Fruit fly (Drosophila melanogaster) whole organism, embryonic: ENCODE results near the gene Drgx.

Experiments
- Ada2b ChIP-seq: fragments of 200-800 bp; sonication (Bioruptor generic); IDR thresholded peaks from 2 replicates; pipeline ENCODE4 v1.3.6; 2022; ENCODE audit warnings: missing biosample characterization, missing genetic modification characterization
- C15 ChIP-seq: fragments of 200-800 bp; sonication (Bioruptor generic); IDR thresholded peaks from 3 replicates; pipeline ENCODE4 v1.3.6; 2022; ENCODE audit warnings: missing biosample characterization, missing genetic modification characterization
- CG10209 ChIP-seq: fragments of 200-800 bp; sonication (Bioruptor generic); optimal IDR thresholded peaks from 3 replicates; lab custom pipeline; 2017; ENCODE audit warnings: missing biosample characterization, mild to moderate bottlenecking, missing genetic modification characterization, missing genetic modification reagents
- CG10267 ChIP-seq: fragments of 200-800 bp; sonication (Bioruptor generic); optimal IDR thresholded peaks from 2 replicates; lab custom pipeline; 2018; ENCODE audit warnings: missing biosample characterization, mild to moderate bottlenecking, missing genetic modification characterization, moderate library complexity
- CG10565 ChIP-seq: fragments of 200-800 bp; sonication (Bioruptor generic); optimal IDR thresholded peaks from 3 replicates; lab custom pipeline; 2016; ENCODE audit warnings: missing biosample characterization, mild to moderate bottlenecking, missing genetic modification characterization
- CG11695 ChIP-seq: fragments of 200-800 bp; sonication (Bioruptor generic); IDR thresholded peaks from 3 replicates; pipeline ENCODE4 v1.3.6; 2022; ENCODE audit warnings: missing biosample characterization, missing genetic modification characterization
- CG11696 ChIP-seq: fragments of 200-800 bp; sonication (Bioruptor generic); IDR thresholded peaks from 2 replicates; pipeline ENCODE4 v1.3.6; 2022; ENCODE audit warnings: missing biosample characterization, missing genetic modification characterization
- CG12236 ChIP-seq: fragments of 200-800 bp; sonication (Bioruptor generic); optimal IDR thresholded peaks from 2 replicates; lab custom pipeline; 2016; ENCODE audit warnings: missing biosample characterization, missing genetic modification characterization
- CG13287 ChIP-seq: fragments of 200-800 bp; sonication (Bioruptor generic); IDR thresholded peaks from 2 replicates; pipeline ENCODE4 v1.3.6; 2022; ENCODE audit warnings: missing biosample characterization, missing genetic modification characterization; ENCODE audit not compliant: partially characterized antibody
- CG13296 ChIP-seq: fragments of 200-800 bp; sonication (Bioruptor generic); optimal IDR thresholded peaks from 3 replicates; lab custom pipeline; 2018; ENCODE audit warnings: missing biosample characterization, mild to moderate bottlenecking, missing genetic modification characterization
- CG13424 ChIP-seq: fragments of 200-800 bp; sonication (Bioruptor generic); optimal IDR thresholded peaks from 2 replicates; lab custom pipeline; 2019; ENCODE audit warnings: missing biosample characterization, mild to moderate bottlenecking, missing genetic modification characterization, moderate library complexity
- CG13624 ChIP-seq: fragments of 200-800 bp; sonication (Bioruptor generic); optimal IDR thresholded peaks from 2 replicates; lab custom pipeline; 2016; ENCODE audit warnings: missing biosample characterization, missing genetic modification characterization
- CG15696 ChIP-seq: fragments of 200-800 bp; sonication (Bioruptor generic); optimal IDR thresholded peaks from 2 replicates; lab custom pipeline; 2019; ENCODE audit warnings: missing biosample characterization, mild to moderate bottlenecking, missing genetic modification characterization, moderate library complexity
- CG2199 ChIP-seq: fragments of 200-800 bp; sonication (Bioruptor generic); IDR thresholded peaks from 3 replicates; pipeline ENCODE4 v1.3.6; 2022; ENCODE audit warnings: missing biosample characterization, missing genetic modification characterization
- CG31224 ChIP-seq: fragments of 200-800 bp; sonication (Bioruptor generic); IDR thresholded peaks from 2 replicates; pipeline ENCODE4 v1.3.6; 2022; ENCODE audit warnings: missing biosample characterization, missing genetic modification characterization
- CG3163 ChIP-seq: fragments of 200-800 bp; sonication (Bioruptor generic); optimal IDR thresholded peaks from 3 replicates; lab custom pipeline; 2016; ENCODE audit warnings: missing biosample characterization, missing genetic modification characterization
- CG6272 ChIP-seq: fragments of 200-800 bp; sonication (Bioruptor generic); IDR thresholded peaks from 2 replicates; pipeline ENCODE4 v1.3.6; 2022; ENCODE audit warnings: missing biosample characterization, missing genetic modification characterization
- CG7745 ChIP-seq: fragments of 200-800 bp; sonication (Bioruptor generic); optimal IDR thresholded peaks from 2 replicates; lab custom pipeline; 2018; ENCODE audit warnings: missing biosample characterization, mild to moderate bottlenecking, missing genetic modification characterization, moderate library complexity
- CG8765 ChIP-seq: fragments of 200-800 bp; sonication (Bioruptor generic); IDR thresholded peaks from 2 replicates; pipeline ENCODE4 v1.3.6; 2022; ENCODE audit warnings: missing biosample characterization, missing genetic modification characterization
- CG9437 ChIP-seq: fragments of 200-800 bp; sonication (Bioruptor generic); optimal IDR thresholded peaks from 2 replicates; lab custom pipeline; 2018; ENCODE audit warnings: missing biosample characterization, mild to moderate bottlenecking, missing genetic modification characterization
- CG9609 ChIP-seq: fragments of 200-800 bp; sonication (Bioruptor generic); optimal IDR thresholded peaks from 3 replicates; lab custom pipeline; 2016; ENCODE audit warnings: missing biosample characterization, missing genetic modification characterization
- CG9876 ChIP-seq: fragments of 200-800 bp; sonication (Bioruptor generic); optimal IDR thresholded peaks from 2 replicates; lab custom pipeline; 2016; ENCODE audit warnings: missing biosample characterization, missing genetic modification characterization
- Camta ChIP-seq: fragments of 200-800 bp; sonication (Bioruptor generic); optimal IDR thresholded peaks from 2 replicates; lab custom pipeline; 2016; ENCODE audit warnings: missing biosample characterization, missing genetic modification characterization
- Dref ChIP-seq: fragments of 200-800 bp; sonication (Bioruptor generic); IDR thresholded peaks from 2 replicates; pipeline ENCODE4 v1.3.6; 2022; ENCODE audit warnings: missing biosample characterization, missing genetic modification characterization
- Elba2 ChIP-seq: fragments of 200-800 bp; sonication (Bioruptor generic); optimal IDR thresholded peaks from 3 replicates; lab custom pipeline; 2016; ENCODE audit warnings: missing biosample characterization, missing genetic modification characterization
- Ets97D ChIP-seq: fragments of 200-800 bp; sonication (Bioruptor generic); optimal IDR thresholded peaks from 3 replicates; lab custom pipeline; 2016; ENCODE audit warnings: missing biosample characterization, missing genetic modification characterization
- H2.0 ChIP-seq: fragments of 200-800 bp; sonication (Bioruptor generic); IDR thresholded peaks from 2 replicates; pipeline ENCODE4 v1.3.6; 2022; ENCODE audit warnings: missing biosample characterization, missing genetic modification characterization
- HLH4C ChIP-seq: fragments of 200-800 bp; sonication (Bioruptor generic); IDR thresholded peaks from 3 replicates; pipeline ENCODE4 v1.3.6; 2022; ENCODE audit warnings: missing biosample characterization, missing genetic modification characterization; ENCODE audit not compliant: partially characterized antibody
- Hey ChIP-seq: fragments of 200-800 bp; sonication (Bioruptor generic); optimal IDR thresholded peaks from 3 replicates; lab custom pipeline; 2018; ENCODE audit warnings: missing biosample characterization, mild to moderate bottlenecking, missing genetic modification characterization
- HmgD ChIP-seq: fragments of 200-800 bp; sonication (Bioruptor generic); optimal IDR thresholded peaks from 3 replicates; lab custom pipeline; 2016; ENCODE audit warnings: missing biosample characterization, missing genetic modification characterization
- Med ChIP-seq: fragments of 200-800 bp; sonication (Bioruptor generic); peaks from one replicate; lab custom pipeline; 2016; ENCODE audit warnings: missing biosample characterization, missing genetic modification characterization, mild to moderate bottlenecking, inconsistent platforms, moderate library complexity
- Nf-YA ChIP-seq: fragments of 200-800 bp; sonication (Bioruptor generic); IDR thresholded peaks from 2 replicates; pipeline ENCODE4 v1.3.6; 2022; ENCODE audit warnings: missing biosample characterization, missing genetic modification characterization
- NfI ChIP-seq: fragments of 200-800 bp; sonication (Bioruptor generic); optimal IDR thresholded peaks from 3 replicates; lab custom pipeline; 2018; ENCODE audit warnings: missing biosample characterization, mild to moderate bottlenecking, missing genetic modification characterization, moderate library complexity
- Sin3A ChIP-seq: fragments of >200 bp; optimal IDR thresholded peaks from 2 replicates; lab custom pipeline; 2018
- Six4 ChIP-seq: fragments of 200-800 bp; sonication (Bioruptor generic); optimal IDR thresholded peaks from 2 replicates; lab custom pipeline; 2016; ENCODE audit warnings: missing biosample characterization, missing genetic modification characterization
- Spps ChIP-seq: fragments of 200-800 bp; sonication (Bioruptor generic); optimal IDR thresholded peaks from 2 replicates; lab custom pipeline; 2018; ENCODE audit warnings: missing biosample characterization, mild to moderate bottlenecking, missing genetic modification characterization
- TFAM ChIP-seq: fragments of 200-800 bp; sonication (Bioruptor generic); optimal IDR thresholded peaks from 2 replicates; lab custom pipeline; 2017; ENCODE audit warnings: missing biosample characterization, missing genetic modification characterization, inconsistent platforms
- Usf ChIP-seq: fragments of 200-800 bp; sonication (Bioruptor generic); optimal IDR thresholded peaks from 2 replicates; lab custom pipeline; 2017; ENCODE audit warnings: missing genotype, missing biosample characterization, missing genetic modification characterization
- bigmax ChIP-seq: fragments of 200-800 bp; sonication (Bioruptor generic); optimal IDR thresholded peaks from 2 replicates; lab custom pipeline; 2018; ENCODE audit warnings: missing biosample characterization, mild to moderate bottlenecking, missing genetic modification characterization
- caup ChIP-seq: fragments of 200-800 bp; sonication (Bioruptor generic); optimal IDR thresholded peaks from 3 replicates; lab custom pipeline; 2017; ENCODE audit warnings: missing biosample characterization, mild to moderate bottlenecking, missing genetic modification characterization, moderate library complexity; ENCODE audit not compliant: severe bottlenecking
- chif ChIP-seq, 2 experiments: fragments of 200-800 bp; sonication (Bioruptor generic); optimal IDR thresholded peaks; 3 replicates each; lab custom pipeline; 2016; ENCODE audit warnings: missing biosample characterization in 2 of 2, missing genetic modification characterization in 2 of 2
- da ChIP-seq: fragments of 200-800 bp; sonication (Bioruptor generic); optimal IDR thresholded peaks from 2 replicates; lab custom pipeline; 2016; ENCODE audit warnings: missing biosample characterization, missing genetic modification characterization
- disco-r ChIP-seq: fragments of 200-800 bp; sonication (Bioruptor generic); optimal IDR thresholded peaks from 2 replicates; lab custom pipeline; 2016; ENCODE audit warnings: missing biosample characterization, missing genetic modification characterization
- gsb-n ChIP-seq: fragments of 200-800 bp; sonication (Bioruptor generic); optimal IDR thresholded peaks from 3 replicates; lab custom pipeline; 2018; ENCODE audit warnings: missing biosample characterization, mild to moderate bottlenecking, missing genetic modification characterization
- ham ChIP-seq: fragments of 200-800 bp; sonication (Bioruptor generic); IDR thresholded peaks from 2 replicates; pipeline ENCODE4 v1.3.6; 2022; ENCODE audit warnings: missing biosample characterization, missing genetic modification characterization
- knrl ChIP-seq: fragments of 200-800 bp; sonication (Bioruptor generic); IDR thresholded peaks from 3 replicates; pipeline ENCODE4 v1.3.6; 2022; ENCODE audit warnings: missing biosample characterization, missing genetic modification characterization; ENCODE audit not compliant: partially characterized antibody
- peb ChIP-seq: fragments of 200-800 bp; sonication (Bioruptor generic); IDR thresholded peaks from 2 replicates; pipeline ENCODE4 v1.3.6; 2022; ENCODE audit warnings: missing biosample characterization, missing genetic modification characterization
- rib ChIP-seq: fragments of 200-800 bp; sonication (Bioruptor generic); IDR thresholded peaks from 2 replicates; pipeline ENCODE4 v1.3.6; 2022; ENCODE audit warnings: missing biosample characterization, missing genetic modification characterization
- run ChIP-seq: fragments of 200-800 bp; sonication (Bioruptor generic); optimal IDR thresholded peaks from 3 replicates; lab custom pipeline; 2018; ENCODE audit warnings: missing biosample characterization, mild to moderate bottlenecking, missing genetic modification characterization
- sd ChIP-seq: fragments of 200-800 bp; sonication (Bioruptor generic); optimal IDR thresholded peaks from 3 replicates; lab custom pipeline; 2018; ENCODE audit warnings: missing biosample characterization, mild to moderate bottlenecking, missing genetic modification characterization, moderate library complexity
- so ChIP-seq: fragments of 200-800 bp; sonication (Bioruptor generic); IDR thresholded peaks from 3 replicates; pipeline ENCODE4 v1.3.6; 2022; ENCODE audit warnings: missing biosample characterization, missing genetic modification characterization

Drgx gene

DNA sequence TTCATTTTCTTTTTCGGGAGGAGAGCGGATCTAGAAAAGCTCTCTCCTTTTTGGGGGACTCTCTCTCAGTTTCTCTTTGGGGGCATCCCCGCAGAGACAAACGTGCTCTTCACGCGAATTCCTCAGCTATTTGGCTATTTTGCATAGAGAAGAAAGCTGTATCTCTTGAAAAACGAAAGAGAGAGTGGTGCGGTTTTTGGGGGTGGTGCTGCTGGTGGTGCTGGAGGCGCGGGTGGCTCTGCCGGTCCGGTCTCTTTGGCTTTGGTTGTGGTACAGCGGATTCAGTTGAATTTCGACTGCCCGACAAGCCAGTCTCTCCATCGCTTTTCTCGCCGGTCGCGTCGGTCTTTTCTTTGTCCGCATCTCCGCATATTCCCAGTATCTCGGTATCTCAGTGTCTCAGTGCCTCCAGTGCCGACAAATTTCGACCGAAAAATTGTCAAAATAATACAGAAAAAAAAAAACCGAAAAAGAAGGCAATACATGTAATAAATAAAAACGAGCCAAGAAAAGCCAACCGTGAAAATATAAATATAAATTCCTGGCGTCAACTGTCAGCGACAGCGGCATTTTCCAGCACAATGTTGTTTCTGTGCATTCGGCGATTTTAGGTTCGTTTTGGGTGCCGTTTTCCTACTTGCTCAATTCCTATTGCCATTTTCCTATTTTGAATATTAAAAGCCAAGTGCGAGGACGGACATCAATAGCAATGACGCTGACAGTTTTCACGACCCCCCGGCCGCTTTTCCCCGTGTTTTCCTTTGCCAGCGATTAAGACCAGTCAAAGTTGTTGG lies 67.8 kb downstream of the Drgx start, which contains the start of gene CG10019 (continued):
- TF ChIP-seq disco-r (GFP tag; lab: Kevin White, UChicago) (no peak), TFAM (GFP tag; lab: Kevin White, UChicago) (no peak), Spps (no peak), Six4 (GFP tag; lab: Kevin White, UChicago) (no peak), peb (GFP tag; lab: Robert Waterston, UW) (no peak), CG6272 (GFP tag; lab: Robert Waterston, UW) (no peak), Camta (GFP tag; lab: Kevin White, UChicago) (no peak), caup (GFP tag; lab: Kevin White, UChicago) (peak; percentile 3), sd (peak; percentile 58), CG15696 (tag; lab: Kevin White, UChicago) (no peak), CG11695 (GFP tag; lab: Robert Waterston, UW) (no peak), ham (no peak), CG13296 (no peak), Sin3A (lab: Kevin White, UChicago) (no peak), CG12236 (GFP tag; lab: Kevin White, UChicago) (no peak), bigmax (GFP tag; lab: Kevin White, UChicago) (no peak), run (tag; lab: Kevin White, UChicago) (no peak), NfI (GFP tag; lab: Kevin White, UChicago) (no peak), CG13287 (GFP tag; lab: Robert Waterston, UW) (peak; percentile 44; the same call in 1 of the 2 replicates), rib (GFP tag; lab: Robert Waterston, UW) (0 out of 2 replicates have a peak, but pooled peaks have one; percentile 18), da (GFP tag; lab: Kevin White, UChicago) (no peak), gsb-n (tag; lab: Kevin White, UChicago) (no peak), CG10565 (GFP tag; lab: Kevin White, UChicago) (no peak), CG3163 (peak; percentile 98), CG11696 (GFP tag; lab: Robert Waterston, UW) (0 out of 2 replicates have a peak, but pooled peaks have one; percentile 23), CG9437 (GFP tag; lab: Kevin White, UChicago) (no peak), Nf-YA (GFP tag; lab: Robert Waterston, UW) (no peak), so (no peak), CG13624 (GFP tag; lab: Kevin White, UChicago) (no peak), CG8765 (GFP tag; lab: Robert Waterston, UW) (no peak), knrl (GFP tag; lab: Robert Waterston, UW) (no peak), Hey (tag; lab: Kevin White, UChicago) (no peak), CG2199 (GFP tag; lab: Robert Waterston, UW) (no peak), CG9876 (GFP tag; lab: Kevin White, UChicago) (no peak), C15 (no peak), CG10209 (GFP tag; lab: Kevin White, UChicago) (no peak), CG10267 (no peak), H2.0 (GFP tag; lab: Robert Waterston, UW) (no peak), chif (GFP tag; optimal IDR thresholded peaks at IDR 0.05; lab: Kevin White, UChicago) (no peak), Dref (GFP tag; lab: Robert Waterston, UW) (no peak), CG31224 (GFP tag; lab: Robert Waterston, UW) (no peak), CG9609 (no peak), HmgD (GFP tag; lab: Kevin White, UChicago) (no peak), CG13424 (tag; lab: Kevin White, UChicago) (no peak), CG7745 (tag; lab: Kevin White, UChicago) (no peak), Ets97D (GFP tag; lab: Kevin White, UChicago) (no peak), Ada2b (GFP tag; lab: Robert Waterston, UW) (no peak), Med (GFP tag; lab: Kevin White, UChicago) (peak; percentile 71), Elba2 (GFP tag; lab: Kevin White, UChicago) (peak; percentile 61), Usf (GFP tag; lab: Kevin White, UChicago) (no peak), HLH4C (0 out of 3 replicates have a peak, but pooled peaks have one; percentile 20)
